Worm (Caenorhabditis elegans) whole organism, early embryonic: ENCODE results near the gene cyp-14A4.

ENCODE experiments used
- B0310.2 ChIP-seq: sonication (generic microtip); optimal IDR thresholded peaks from 2 replicates; lab custom pipeline; 2016; ENCODE audit warnings: mild to moderate bottlenecking, missing genetic modification characterization, missing compliant biosample characterization
- ama-1 ChIP-seq: fragments of 150-350 bp; optimal IDR thresholded peaks from 2 replicates; lab custom pipeline; 2014
- ceh-36 ChIP-seq: sonication (generic microtip); optimal IDR thresholded peaks from 2 replicates; lab custom pipeline; 2016; ENCODE audit warnings: missing genetic modification characterization, inconsistent platforms, missing compliant biosample characterization
- sea-1 ChIP-seq: fragments of 200-800 bp; sonication (Bioruptor generic); conservative IDR thresholded peaks from 2 replicates; pipeline ENCODE4 v1.3.6; 2022; ENCODE audit warnings: missing genetic modification characterization, missing compliant biosample characterization
- tbx-11 ChIP-seq: fragments of 200-800 bp; sonication (Bioruptor generic); IDR thresholded peaks from 2 replicates; pipeline ENCODE4 v1.3.6; 2022; ENCODE audit warnings: missing genetic modification characterization, missing compliant biosample characterization
- tra-4 ChIP-seq: sonication (generic microtip); optimal IDR thresholded peaks from 2 replicates; lab custom pipeline; 2017; ENCODE audit warnings: missing genetic modification characterization, missing compliant biosample characterization

DNA sequence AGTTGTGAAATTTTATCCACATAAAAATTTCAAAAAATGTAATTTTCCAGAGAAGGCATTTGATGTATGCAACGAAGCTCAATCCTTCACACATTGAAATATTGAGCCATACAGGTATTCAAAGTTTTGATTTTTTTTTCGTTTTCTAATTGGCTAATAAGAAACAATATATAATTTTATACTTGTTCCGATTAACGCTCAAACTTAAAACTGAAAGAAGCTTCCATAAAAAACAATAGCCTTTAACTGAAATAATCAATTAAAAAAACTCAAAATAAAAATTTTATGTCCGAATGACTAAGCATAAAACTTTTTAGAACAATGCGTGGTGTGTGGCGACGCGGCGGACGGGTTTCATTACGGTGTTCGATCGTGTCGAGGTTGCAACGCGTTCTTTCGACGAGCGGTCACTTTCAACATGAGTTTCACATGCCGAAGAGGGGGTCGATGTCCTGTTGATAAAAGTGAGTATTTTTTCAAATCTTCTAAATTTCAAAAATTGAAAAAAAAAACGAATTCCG lies 32.0 kb downstream of the cyp-14A4 start, which contains the start of gene nhr-32:
- TF ChIP-seq tbx-11 (no peak), ama-1 (lab: Kevin White, UChicago) (no peak), B0310.2 (tag; lab: Kevin White, UChicago) (no peak), sea-1 (GFP tag; lab: Robert Waterston, UW) (no peak), ceh-36 (tag; lab: Kevin White, UChicago) (no peak), tra-4 (tag; lab: Kevin White, UChicago) (no peak)
